Worm (Caenorhabditis elegans) whole organism, L4 larva: ENCODE measurements around the gene lin-12.
A peak's percentile ranks its signal among the peaks of the same experiment; 100 is the strongest.

Experiments
- F10B5.3 ChIP-seq: sonication (generic microtip); optimal IDR thresholded peaks from 2 replicates; lab custom pipeline; 2016; ENCODE audit warnings: mild to moderate bottlenecking, missing genetic modification characterization, missing compliant biosample characterization
- F44E2.7 ChIP-seq: fragments of 200-800 bp; sonication (Bioruptor generic); IDR thresholded peaks from 2 replicates; pipeline ENCODE4 v2.1.2; 2022; ENCODE audit warnings: missing genetic modification characterization, missing compliant biosample characterization
- R02D3.7 ChIP-seq: fragments of 150-350 bp; sonication (generic microtip); optimal IDR thresholded peaks from 3 replicates; lab custom pipeline; 2014; ENCODE audit warnings: missing biosample characterization, missing genetic modification characterization
- T20F7.1 ChIP-seq: fragments of 200-800 bp; sonication (Bioruptor generic); optimal IDR thresholded peaks from 2 replicates; lab custom pipeline; 2018; ENCODE audit warnings: mild to moderate bottlenecking, missing genetic modification characterization, missing compliant biosample characterization
- T26A8.4 ChIP-seq: fragments of 200-800 bp; sonication (Bioruptor generic); IDR thresholded peaks from 2 replicates; pipeline ENCODE4 v1.3.6; 2022; ENCODE audit warnings: missing genetic modification characterization, missing compliant biosample characterization
- Y105C5A.15 ChIP-seq: fragments of 200-800 bp; sonication (Bioruptor generic); IDR thresholded peaks from 2 replicates; pipeline ENCODE4 v1.3.6; 2022; ENCODE audit warnings: missing genetic modification characterization, missing compliant biosample characterization
- Y75B8A.6 ChIP-seq: fragments of 200-800 bp; sonication (Bioruptor generic); IDR thresholded peaks from 2 replicates; pipeline ENCODE4 v1.3.6; 2022; ENCODE audit warnings: missing genetic modification reagents, missing genetic modification characterization, missing compliant biosample characterization
- ZK337.2 ChIP-seq: fragments of 200-800 bp; sonication (Bioruptor generic); IDR thresholded peaks from 2 replicates; pipeline ENCODE4 v1.3.6; 2022; ENCODE audit warnings: missing genetic modification reagents, missing genetic modification characterization, missing compliant biosample characterization
- aha-1 ChIP-seq: fragments of 150-350 bp; peaks from one replicate; lab custom pipeline; 2014; ENCODE audit warnings: missing biosample characterization, missing genetic modification characterization
- ama-1 ChIP-seq: fragments of 150-350 bp; optimal IDR thresholded peaks from 2 replicates; lab custom pipeline; 2014; ENCODE audit warnings: inconsistent platforms, mixed read lengths
- ceh-20 ChIP-seq: fragments of 200-800 bp; sonication (Bioruptor generic); IDR thresholded peaks from 2 replicates; pipeline ENCODE4 v1.3.6; 2022; ENCODE audit warnings: missing genetic modification reagents, missing genetic modification characterization, missing compliant biosample characterization
- ceh-44 ChIP-seq: fragments of 200-800 bp; sonication (Bioruptor generic); IDR thresholded peaks from 2 replicates; pipeline ENCODE4 v1.3.6; 2022; ENCODE audit warnings: missing genetic modification reagents, missing genetic modification characterization, missing compliant biosample characterization
- ceh-82 ChIP-seq: sonication (generic microtip); optimal IDR thresholded peaks from 2 replicates; lab custom pipeline; 2017; ENCODE audit warnings: missing biosample characterization, missing genetic modification characterization
- cey-2 ChIP-seq: sonication (generic microtip); optimal IDR thresholded peaks from 3 replicates; lab custom pipeline; 2017; ENCODE audit warnings: missing genetic modification characterization, mild to moderate bottlenecking, missing compliant biosample characterization, antibody characterized with exemption, borderline replicate concordance; ENCODE audit not compliant: insufficient read depth
- daf-12 ChIP-seq: fragments of 150-350 bp; optimal IDR thresholded peaks from 2 replicates; lab custom pipeline; 2014; ENCODE audit warnings: missing biosample characterization, missing genetic modification reagents, missing genetic modification characterization
- daf-16 ChIP-seq, 3 experiments: sonication (generic microtip); optimal IDR thresholded peaks; 2 replicates each; lab custom pipeline; 2016 to 2017; ENCODE audit warnings: missing genetic modification characterization in 3 of 3, missing genetic modification reagents in 3 of 3, mild to moderate bottlenecking in 2 of 3, missing compliant biosample characterization in 2 of 3, missing biosample characterization in 1 of 3, moderate library complexity in 1 of 3
- dmd-6 ChIP-seq: fragments of 200-800 bp; sonication (Bioruptor generic); IDR thresholded peaks from 2 replicates; pipeline ENCODE4 v1.3.6; 2022; ENCODE audit warnings: missing genetic modification reagents, missing genetic modification characterization, missing compliant biosample characterization
- dmd-8 ChIP-seq: fragments of 200-800 bp; sonication (Bioruptor generic); IDR thresholded peaks from 2 replicates; pipeline ENCODE4 v1.3.6; 2022; ENCODE audit warnings: missing genetic modification characterization, missing compliant biosample characterization
- egl-43 ChIP-seq: fragments of 200-800 bp; sonication (Bioruptor generic); IDR thresholded peaks from 2 replicates; pipeline ENCODE4 v1.3.6; 2022; ENCODE audit warnings: missing genetic modification reagents, missing genetic modification characterization, missing compliant biosample characterization
- gei-8 ChIP-seq: fragments of 200-800 bp; sonication (Bioruptor generic); optimal IDR thresholded peaks from 2 replicates; lab custom pipeline; 2018; ENCODE audit warnings: mild to moderate bottlenecking, missing genetic modification characterization, missing compliant biosample characterization
- hif-1 ChIP-seq, 2 experiments: sonication (generic microtip); optimal IDR thresholded peaks; 2 replicates each; lab custom pipeline; 2016 to 2017; ENCODE audit warnings: missing compliant biosample characterization in 2 of 2, missing genetic modification characterization in 2 of 2, missing genetic modification reagents in 2 of 2, missing genotype in 2 of 2, mild to moderate bottlenecking in 1 of 2
- lin-13 ChIP-seq: fragments of 150-350 bp; optimal IDR thresholded peaks from 2 replicates; lab custom pipeline; 2014; ENCODE audit warnings: missing biosample characterization, missing genetic modification reagents, missing genetic modification characterization
- lin-15B ChIP-seq: fragments of 150-350 bp; sonication (generic microtip); optimal IDR thresholded peaks from 3 replicates; lab custom pipeline; 2014; ENCODE audit warnings: missing biosample characterization, missing genetic modification characterization
- lin-29 ChIP-seq: fragments of 200-800 bp; sonication (Bioruptor generic); IDR thresholded peaks from 2 replicates; pipeline ENCODE4 v1.3.6; 2022; ENCODE audit warnings: missing genetic modification reagents, missing genetic modification characterization, missing compliant biosample characterization
- lin-38 ChIP-seq: fragments of 200-800 bp; sonication (Bioruptor generic); IDR thresholded peaks from 2 replicates; pipeline ENCODE4 v1.3.6; 2022; ENCODE audit warnings: missing genetic modification reagents, missing genetic modification characterization, missing compliant biosample characterization
- lin-39 ChIP-seq: fragments of 150-350 bp; optimal IDR thresholded peaks from 2 replicates; lab custom pipeline; 2014; ENCODE audit warnings: missing biosample characterization, missing genetic modification reagents, missing genetic modification characterization
- lir-3 ChIP-seq: sonication (generic microtip); optimal IDR thresholded peaks from 2 replicates; lab custom pipeline; 2016; ENCODE audit warnings: mild to moderate bottlenecking, missing genetic modification characterization, missing compliant biosample characterization
- lsy-2 ChIP-seq, 2 experiments: fragments of 150-350 bp in 1 of 2; sonication (generic microtip) in 1 of 2; optimal IDR thresholded peaks; 2 replicates each; lab custom pipeline; 2014 to 2017; ENCODE audit warnings: missing biosample characterization in 2 of 2, missing genetic modification characterization in 2 of 2
- mdt-29 ChIP-seq: fragments of 200-800 bp; sonication (Bioruptor generic); IDR thresholded peaks from 2 replicates; pipeline ENCODE4 v1.3.6; 2022; ENCODE audit warnings: missing genetic modification reagents, missing genetic modification characterization, missing compliant biosample characterization
- nhr-102 ChIP-seq: sonication (generic microtip); optimal IDR thresholded peaks from 2 replicates; lab custom pipeline; 2016; ENCODE audit warnings: mild to moderate bottlenecking, missing genetic modification characterization, moderate library complexity, missing compliant biosample characterization
- nhr-111 ChIP-seq: fragments of 200-800 bp; sonication (Bioruptor generic); optimal IDR thresholded peaks from 2 replicates; lab custom pipeline; 2018; ENCODE audit warnings: mild to moderate bottlenecking, missing genetic modification characterization, missing compliant biosample characterization
- nhr-76 ChIP-seq: fragments of 150-350 bp; optimal IDR thresholded peaks from 2 replicates; lab custom pipeline; 2014; ENCODE audit warnings: missing biosample characterization, missing genetic modification characterization
- nhr-77 ChIP-seq: fragments of 150-350 bp; optimal IDR thresholded peaks from 2 replicates; lab custom pipeline; 2014; ENCODE audit warnings: missing biosample characterization, missing genetic modification characterization
- pqm-1 ChIP-seq: sonication (generic microtip); optimal IDR thresholded peaks from 2 replicates; lab custom pipeline; 2017; ENCODE audit warnings: missing biosample characterization, missing genetic modification characterization
- rbr-2 ChIP-seq: sonication (generic microtip); optimal IDR thresholded peaks from 2 replicates; lab custom pipeline; 2016; ENCODE audit warnings: missing genotype, missing genetic modification characterization, missing compliant biosample characterization
- sdz-12 ChIP-seq: fragments of 200-800 bp; sonication (Bioruptor generic); optimal IDR thresholded peaks from 2 replicates; lab custom pipeline; 2018; ENCODE audit warnings: mild to moderate bottlenecking, missing genetic modification characterization, missing compliant biosample characterization
- snpc-4 ChIP-seq: fragments of 150-350 bp; optimal IDR thresholded peaks from 2 replicates; lab custom pipeline; 2014; ENCODE audit warnings: missing biosample characterization, missing genetic modification characterization
- spr-3 ChIP-seq: fragments of 200-800 bp; sonication (Bioruptor generic); optimal IDR thresholded peaks from 2 replicates; lab custom pipeline; 2018; ENCODE audit warnings: mild to moderate bottlenecking, missing genetic modification characterization, missing compliant biosample characterization
- tag-97 ChIP-seq: fragments of 200-800 bp; sonication (Bioruptor generic); IDR thresholded peaks from 2 replicates; pipeline ENCODE4 v1.3.6; 2022; ENCODE audit warnings: missing genetic modification characterization, missing compliant biosample characterization
- tra-1 ChIP-seq: fragments of 200-800 bp; sonication (Bioruptor generic); IDR thresholded peaks from 2 replicates; pipeline ENCODE4 v1.3.6; 2022; ENCODE audit warnings: missing genetic modification reagents, missing genetic modification characterization, missing compliant biosample characterization
- unc-39 ChIP-seq: sonication (generic microtip); optimal IDR thresholded peaks from 2 replicates; lab custom pipeline; 2017; ENCODE audit warnings: missing biosample characterization, missing genetic modification characterization
- ztf-11 ChIP-seq: fragments of 150-350 bp; optimal IDR thresholded peaks from 2 replicates; lab custom pipeline; 2014; ENCODE audit warnings: missing biosample characterization, missing genetic modification characterization

lin-12 gene

ce11 chrIII:9051119-9051597, 20.1 kb downstream of the lin-12 start (continued):
- TF ChIP-seq nhr-76 (tag; lab: Kevin White, UChicago) (peak; percentile 11), rbr-2 (tag; lab: Kevin White, UChicago) (peak; percentile 53), lsy-2 (tag; optimal IDR thresholded peaks at IDR 0.05; lab: Kevin White, UChicago) (peak in 1 of 2 experiments; percentile 91), pqm-1 (tag; lab: Kevin White, UChicago) (peak; percentile 19), gei-8 (GFP tag; lab: Kevin White, UChicago) (peak; percentile 36), nhr-77 (tag; lab: Kevin White, UChicago) (peak; percentile 75), lin-13 (peak; percentile 76), lir-3 (peak; percentile 5), F10B5.3 (tag; lab: Kevin White, UChicago) (no peak), dmd-8 (GFP tag; lab: Robert Waterston, UW) (no peak), tag-97 (peak; percentile 43; the same call in 1 of the 2 replicates), ztf-11 (tag; lab: Kevin White, UChicago) (no peak), nhr-111 (peak; percentile 58), ZK337.2 (GFP tag; lab: Robert Waterston, UW) (no peak), dmd-6 (GFP tag; lab: Robert Waterston, UW) (peak; percentile 63), cey-2 (tag; lab: Kevin White, UChicago) (peak; percentile 41), ceh-44 (GFP tag; lab: Robert Waterston, UW) (no peak), lin-29 (peak; percentile 53; the same call in 1 of the 2 replicates), Y75B8A.6 (GFP tag; lab: Robert Waterston, UW) (peak; percentile 85), snpc-4 (tag; lab: Kevin White, UChicago) (no peak), T26A8.4 (peak; percentile 89), ceh-20 (GFP tag; lab: Robert Waterston, UW) (peak; percentile 67; the same call in 1 of the 2 replicates), R02D3.7 (tag; lab: Kevin White, UChicago) (no peak), mdt-29 (GFP tag; lab: Robert Waterston, UW) (peak; percentile 85), sdz-12 (GFP tag; lab: Kevin White, UChicago) (peak; percentile 86), Y105C5A.15 (GFP tag; lab: Robert Waterston, UW) (no peak), spr-3 (peak; percentile 5), egl-43 (GFP tag; lab: Robert Waterston, UW) (peak; percentile 53; the same call in 1 of the 2 replicates), tra-1 (GFP tag; lab: Robert Waterston, UW) (peak; percentile 87), hif-1 (tag; optimal IDR thresholded peaks at IDR 0.05; lab: Kevin White, UChicago) (peak in 1 of 2 experiments; percentile 37)

DNA sequence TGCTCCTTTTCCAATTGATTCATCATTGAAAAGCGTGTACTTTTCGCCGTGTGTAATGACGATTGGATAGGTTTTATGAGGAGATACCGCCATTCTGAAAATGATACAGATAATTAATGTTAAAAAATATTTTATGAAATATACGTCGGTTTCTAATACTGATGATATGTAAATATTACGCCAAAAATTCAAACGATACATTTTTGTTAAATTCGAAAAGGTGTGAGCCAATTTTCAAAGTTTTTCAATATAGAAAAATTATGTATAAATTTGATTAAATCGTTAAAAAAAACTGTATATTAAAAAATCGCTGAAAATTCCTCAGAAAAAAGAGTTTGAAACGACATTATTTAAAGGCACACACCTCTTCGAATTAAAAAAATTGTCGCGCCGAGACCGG, 20.7 kb downstream of the lin-12 start, which contains the start of gene ikke-1:
TSS of gene ikke-1 (minus strand) at position 101 of the 400 bp plus-strand sequence.
- TF ChIP-seq hif-1 (tag; optimal IDR thresholded peaks at IDR 0.05; lab: Kevin White, UChicago) = no peak
- no peak for TF ChIP-seq T26A8.4
- TF ChIP-seq lin-39 (tag; lab: Kevin White, UChicago) = no peak
- TF ChIP-seq nhr-102 (tag; lab: Kevin White, UChicago) = no peak
- no peak for TF ChIP-seq ama-1
- TF ChIP-seq unc-39 (tag; lab: Kevin White, UChicago) = no peak
- TF ChIP-seq egl-43 (GFP tag; lab: Robert Waterston, UW) = no peak

DNA sequence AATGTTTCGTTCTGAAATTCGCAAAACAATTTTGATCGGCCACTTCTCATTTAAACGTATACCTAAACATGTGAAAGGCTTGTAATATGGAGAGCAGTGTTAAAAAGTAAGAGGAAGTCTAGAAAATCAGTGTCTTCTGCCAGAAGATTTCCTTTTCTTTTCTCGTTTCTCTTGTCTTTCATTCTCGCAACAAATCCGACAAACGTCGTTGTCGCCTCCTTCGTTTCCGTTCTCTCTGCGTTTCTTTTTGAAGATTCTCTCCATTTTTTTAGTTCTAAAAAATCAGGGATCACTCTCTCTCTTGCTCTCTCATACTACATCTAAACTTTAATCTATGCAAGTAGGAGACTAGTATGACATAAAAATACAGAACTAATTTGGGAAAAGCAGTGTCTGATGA, 24.0 kb downstream of the lin-12 start:
- TF ChIP-seq F44E2.7 (GFP tag; lab: Robert Waterston, UW) (no peak), lin-38 (GFP tag; lab: Robert Waterston, UW) (no peak), T20F7.1 (GFP tag; lab: Kevin White, UChicago) (no peak), aha-1 (peak; percentile 86), ceh-82 (tag; lab: Kevin White, UChicago) (no peak), lin-15B (tag; lab: Kevin White, UChicago) (no peak), daf-16 (GFP tag; optimal IDR thresholded peaks at IDR 0.05; lab: Kevin White, UChicago) (no peak), daf-16 (tag; optimal IDR thresholded peaks at IDR 0.05; lab: Kevin White, UChicago) (no peak), daf-12 (no peak)
